Fruit fly (Drosophila melanogaster): ENCODE data around the gene baz.

The baz gene

DNA sequence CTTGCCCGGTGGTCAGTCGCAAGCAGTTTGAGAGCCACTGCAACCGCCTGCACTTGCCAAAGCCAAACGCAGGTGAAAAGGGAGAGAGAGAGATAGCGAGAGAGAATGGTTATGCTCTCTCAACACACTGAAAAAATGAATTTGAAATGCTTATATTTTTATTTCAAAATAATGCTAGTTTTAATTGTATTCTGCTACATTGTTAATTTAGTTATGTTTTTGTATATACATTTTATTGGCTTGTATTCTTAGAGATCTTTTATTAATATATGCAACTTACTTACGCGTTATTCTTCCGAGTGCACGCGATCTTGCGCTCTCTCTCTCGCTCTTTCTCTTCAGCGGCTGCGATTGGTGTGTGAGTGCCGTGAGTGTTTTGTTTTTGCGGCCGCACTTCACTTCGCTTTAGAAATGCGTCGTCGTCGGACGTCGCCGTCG lies 18.7 kb downstream of the baz start (continued):
- TF ChIP-seq CG43689 (GFP tag; IDR thresholded peaks at IDR 0.05) (no peak), CG34224 (GFP tag; IDR thresholded peaks at IDR 0.05; ENCODE audit: partially characterized antibody) (no peak), sisA (GFP tag; IDR thresholded peaks at IDR 0.05) (peak; percentile 99), br (optimal IDR thresholded peaks at IDR 0.05) (no peak), CG10543 (GFP tag; optimal IDR thresholded peaks at IDR 0.05) (no peak), CG32772 (GFP tag; IDR thresholded peaks at IDR 0.05) (peak; percentile 99), caup (GFP tag; optimal IDR thresholded peaks at IDR 0.05; ENCODE audit: severe bottlenecking) (peak; percentile 96), bab2 (GFP tag; optimal IDR thresholded peaks at IDR 0.05) (peak; percentile 98), CG12155 (GFP tag; optimal IDR thresholded peaks at IDR 0.05) (peak; percentile 77), CG4730 (GFP tag; IDR thresholded peaks at IDR 0.05) (peak; percentile 99), CG18011 (GFP tag; optimal IDR thresholded peaks at IDR 0.05) (no peak), gt (GFP tag; IDR thresholded peaks at IDR 0.05) (peak; percentile 98), disco-r (GFP tag; optimal IDR thresholded peaks at IDR 0.05) (no peak), Fer1 (GFP tag; optimal IDR thresholded peaks at IDR 0.05) (peak; percentile 98), CG4854 (GFP tag; optimal IDR thresholded peaks at IDR 0.05) (peak; percentile 91), CG7372 (GFP tag; IDR thresholded peaks at IDR 0.05) (peak; percentile 98), tap (tag; optimal IDR thresholded peaks at IDR 0.05) (peak; percentile 99), CG1233 (GFP tag; optimal IDR thresholded peaks at IDR 0.05) (peak; percentile 96), CG6654 (GFP tag; optimal IDR thresholded peaks at IDR 0.05) (peak; percentile 95), CG12391 (tag; optimal IDR thresholded peaks at IDR 0.05) (no peak), CG9609 (GFP tag; optimal IDR thresholded peaks at IDR 0.05) (no peak), sima (GFP tag; optimal IDR thresholded peaks at IDR 0.05) (peak; percentile 87), HLH3B (GFP tag; IDR thresholded peaks at IDR 0.05) (peak; percentile 99), CG6254 (GFP tag; optimal IDR thresholded peaks at IDR 0.05) (peak; percentile 95), YL-1 (GFP tag; optimal IDR thresholded peaks at IDR 0.05) (no peak), CG4360 (GFP tag; IDR thresholded peaks at IDR 0.05) (peak; percentile 88), salm (tag; optimal IDR thresholded peaks at IDR 0.05) (no peak), CG30403 (GFP tag; optimal IDR thresholded peaks at IDR 0.05) (peak; percentile 14), CG31365 (tag; optimal IDR thresholded peaks at IDR 0.05) (peak; percentile 83), pan (optimal IDR thresholded peaks at IDR 0.05) (no peak), pan (GFP tag; optimal IDR thresholded peaks at IDR 0.05 in 1 of 2, IDR thresholded peaks at IDR 0.05 in 1 of 2) (peak in 1 of 2 experiments; percentile 99), jing (GFP tag; optimal IDR thresholded peaks at IDR 0.05) (no peak), Atf6 (GFP tag; IDR thresholded peaks at IDR 0.05) (peak; percentile 89), nmo (GFP tag; optimal IDR thresholded peaks at IDR 0.05) (peak; percentile 99), Dfd (GFP tag; optimal IDR thresholded peaks at IDR 0.05) (no peak), HLHmδ (GFP tag; optimal IDR thresholded peaks at IDR 0.05) (no peak), CG3726 (GFP tag; IDR thresholded peaks at IDR 0.05) (peak; percentile 98), CG2889 (GFP tag; IDR thresholded peaks at IDR 0.05) (no peak), repo (GFP tag; optimal IDR thresholded peaks at IDR 0.05) (peak; percentile 85), mirr (GFP tag; optimal IDR thresholded peaks at IDR 0.05) (peak; percentile 62), CG16863 (GFP tag; optimal IDR thresholded peaks at IDR 0.05) (peak; percentile 75), Bteb2 (GFP tag; optimal IDR thresholded peaks at IDR 0.05) (no peak), cwo (GFP tag; optimal IDR thresholded peaks at IDR 0.05) (peak; percentile 93), CG13624 (GFP tag; optimal IDR thresholded peaks at IDR 0.05) (peak; percentile 97), CG15073 (GFP tag; optimal IDR thresholded peaks at IDR 0.05) (no peak), CG10366 (GFP tag; IDR thresholded peaks at IDR 0.05) (peak; percentile 98), CG7357 (GFP tag; IDR thresholded peaks at IDR 0.05) (peak; percentile 95), ind (GFP tag; optimal IDR thresholded peaks at IDR 0.05) (peak; percentile 96), CG10209 (GFP tag; optimal IDR thresholded peaks at IDR 0.05) (peak; percentile 98), Lpt (GFP tag; optimal IDR thresholded peaks at IDR 0.05) (no peak), Atf-2 (GFP tag; optimal IDR thresholded peaks at IDR 0.05) (no peak), Hand (GFP tag; optimal IDR thresholded peaks at IDR 0.05) (peak; percentile 74)

Measured in whole organism, embryonic.